Worm (Caenorhabditis elegans): ENCODE data around the gene T21C9.6.

T21C9.6 gene

ce11 chrV:10578938-10579337 lies 2.7 kb upstream of the T21C9.6 start, which contains the start of the genes erh-1 and lpd-9 (continued):
- TF ChIP-seq daf-16 (GFP tag; optimal IDR thresholded peaks at IDR 0.05) = peak in 1 of 2 experiments; percentile 43
- TF ChIP-seq daf-16 (tag; optimal IDR thresholded peaks at IDR 0.05) = peak; percentile 58
- peak; percentile 46 for TF ChIP-seq nhr-77 (tag; optimal IDR thresholded peaks at IDR 0.05)
- no peak for TF ChIP-seq nhr-25 (tag; optimal IDR thresholded peaks at IDR 0.05; ENCODE audit: borderline replicate concordance, insufficient read depth)
- no peak for TF ChIP-seq nhr-76 (tag; optimal IDR thresholded peaks at IDR 0.05)
- no peak for TF ChIP-seq snpc-1.2 (GFP tag; IDR thresholded peaks at IDR 0.05)
- TF ChIP-seq aly-2 (tag; optimal IDR thresholded peaks at IDR 0.05) = no peak
- TF ChIP-seq mep-1 (tag; optimal IDR thresholded peaks at IDR 0.05) = peak; percentile 80
- no peak for TF ChIP-seq daf-8 (GFP tag; IDR thresholded peaks at IDR 0.05)
- no peak for TF ChIP-seq lin-1 (GFP tag; IDR thresholded peaks at IDR 0.05)
- peak; percentile 73 for TF ChIP-seq dmd-6 (GFP tag; IDR thresholded peaks at IDR 0.05)
- TF ChIP-seq T26A8.4 (GFP tag; IDR thresholded peaks at IDR 0.05) = peak; percentile 82; the same call in 1 of the 2 replicates
- no peak for TF ChIP-seq zfp-3 (GFP tag; conservative IDR thresholded peaks at IDR 0.05)
- no peak for TF ChIP-seq ZK546.5 (tag; optimal IDR thresholded peaks at IDR 0.05)
- TF ChIP-seq egl-27 (tag; optimal IDR thresholded peaks at IDR 0.05) = no peak
- TF ChIP-seq madf-9 (GFP tag; conservative IDR thresholded peaks at IDR 0.05) = no peak
- TF ChIP-seq nhr-41 (GFP tag; IDR thresholded peaks at IDR 0.05) = no peak
- no peak for TF ChIP-seq ceh-82 (tag; optimal IDR thresholded peaks at IDR 0.05)
- TF ChIP-seq nhr-111 (GFP tag; optimal IDR thresholded peaks at IDR 0.05) = no peak
- TF ChIP-seq Y48G9A.11 (GFP tag; IDR thresholded peaks at IDR 0.05) = no peak
- TF ChIP-seq lin-13 (GFP tag; optimal IDR thresholded peaks at IDR 0.05) = no peak
- TF ChIP-seq lsy-2 (tag; optimal IDR thresholded peaks at IDR 0.05) = no peak
- TF ChIP-seq Y105C5A.15 (GFP tag; IDR thresholded peaks at IDR 0.05) = no peak
- no peak for TF ChIP-seq snpc-4 (tag; optimal IDR thresholded peaks at IDR 0.05)
- TF ChIP-seq nhr-11 (tag; optimal IDR thresholded peaks at IDR 0.05) = peak; percentile 13
- peak; percentile 38 for TF ChIP-seq ztf-7 (tag; optimal IDR thresholded peaks at IDR 0.05)
- no peak for TF ChIP-seq vab-7 (GFP tag; IDR thresholded peaks at IDR 0.05)
- no peak for TF ChIP-seq fos-1 (tag; optimal IDR thresholded peaks at IDR 0.05)
- TF ChIP-seq saeg-2 (GFP tag; IDR thresholded peaks at IDR 0.05) = no peak
- no peak for TF ChIP-seq nhr-42 (GFP tag; IDR thresholded peaks at IDR 0.05)
- TF ChIP-seq lin-15B (tag; optimal IDR thresholded peaks at IDR 0.05) = no peak
- TF ChIP-seq mxl-2 (GFP tag; conservative IDR thresholded peaks at IDR 0.05) = no peak
- no peak for TF ChIP-seq cey-2 (tag; optimal IDR thresholded peaks at IDR 0.05; ENCODE audit: borderline replicate concordance, insufficient read depth)
- 0 out of 2 replicates have a peak, but pooled peaks have one; percentile 29 for TF ChIP-seq mdt-29 (GFP tag; IDR thresholded peaks at IDR 0.05)
- peak; percentile 78 for TF ChIP-seq ceh-20 (GFP tag; IDR thresholded peaks at IDR 0.05)
- TF ChIP-seq hif-1 (tag; optimal IDR thresholded peaks at IDR 0.05) = no peak
- TF ChIP-seq skn-1 (tag; optimal IDR thresholded peaks at IDR 0.05) = no peak
- no peak for TF ChIP-seq pqm-1 (tag; optimal IDR thresholded peaks at IDR 0.05)
- TF ChIP-seq daf-19 (GFP tag; conservative IDR thresholded peaks at IDR 0.05) = no peak
- TF ChIP-seq daf-12 (tag; optimal IDR thresholded peaks at IDR 0.05) = no peak
- no peak for TF ChIP-seq ama-1 (optimal IDR thresholded peaks at IDR 0.05)
- no peak for TF ChIP-seq nhr-237 (tag; optimal IDR thresholded peaks at IDR 0.05)
- TF ChIP-seq zip-11 (GFP tag; IDR thresholded peaks at IDR 0.05) = no peak
- no peak for TF ChIP-seq Y5F2A.4 (GFP tag; optimal IDR thresholded peaks at IDR 0.05)
- TF ChIP-seq F26F4.8 (GFP tag; conservative IDR thresholded peaks at IDR 0.05) = no peak
- TF ChIP-seq egl-43 (GFP tag; IDR thresholded peaks at IDR 0.05) = no peak
- peak; percentile 49 for TF ChIP-seq F10B5.3 (tag; optimal IDR thresholded peaks at IDR 0.05)
- TF ChIP-seq tag-97 (GFP tag; IDR thresholded peaks at IDR 0.05) = no peak
- no peak for TF ChIP-seq set-16 (GFP tag; IDR thresholded peaks at IDR 0.05)
- no peak for TF ChIP-seq zag-1 (tag; optimal IDR thresholded peaks at IDR 0.05)
- no peak for TF ChIP-seq ceh-32 (tag; optimal IDR thresholded peaks at IDR 0.05; ENCODE audit: poor library complexity)
- TF ChIP-seq ceh-28 (tag; optimal IDR thresholded peaks at IDR 0.05) = no peak
- peak; percentile 84 for TF ChIP-seq lin-38 (GFP tag; IDR thresholded peaks at IDR 0.05)

All from whole organism, L4 larva.